Worm (Caenorhabditis elegans): ENCODE measurements around the gene clec-20.

- TF ChIP-seq madf-9 (GFP tag; conservative IDR thresholded peaks at IDR 0.05) (no peak), dpl-1 (GFP tag; optimal IDR thresholded peaks at IDR 0.05) (no peak), daf-12 (tag; optimal IDR thresholded peaks at IDR 0.05) (no peak), ztf-11 (tag; optimal IDR thresholded peaks at IDR 0.05) (no peak), attf-4 (tag; optimal IDR thresholded peaks at IDR 0.05) (no peak), sdz-12 (GFP tag; optimal IDR thresholded peaks at IDR 0.05) (no peak), unc-62 (GFP tag; optimal IDR thresholded peaks at IDR 0.05 in 1 of 2) (no peak), unc-62 (tag; optimal IDR thresholded peaks at IDR 0.05) (no peak), lin-29 (GFP tag; IDR thresholded peaks at IDR 0.05) (no peak), set-16 (GFP tag; IDR thresholded peaks at IDR 0.05) (no peak), nhr-48 (tag; optimal IDR thresholded peaks at IDR 0.05) (no peak), nhr-11 (tag; optimal IDR thresholded peaks at IDR 0.05) (no peak), egl-43 (GFP tag; IDR thresholded peaks at IDR 0.05) (no peak), mdl-1 (tag; optimal IDR thresholded peaks at IDR 0.05) (no peak), R02D3.7 (tag; optimal IDR thresholded peaks at IDR 0.05) (no peak)
Observed at ce11 chrII:1589845-1590244, 5.2 kb downstream of the clec-20 start, which contains the start of gene T07H3.7.

Measured in whole organism, L4 larva.